Fruit fly (Drosophila melanogaster) whole organism, adult: Measurements from ENCODE around the gene CG42322.

ENCODE experiments used
- CG5204 ChIP-seq: fragments of 200-800 bp; sonication (Bioruptor generic); optimal IDR thresholded peaks from 2 replicates; lab custom pipeline; 2016; ENCODE audit warnings: missing biosample characterization, missing genetic modification characterization
- CG7045 ChIP-seq: fragments of 200-800 bp; sonication (Bioruptor generic); optimal IDR thresholded peaks from 2 replicates; lab custom pipeline; 2017; ENCODE audit warnings: missing biosample characterization, mild to moderate bottlenecking, missing genetic modification characterization
- Hr96 ChIP-seq: fragments of 200-800 bp; sonication (Bioruptor generic); optimal IDR thresholded peaks from 2 replicates; lab custom pipeline; 2016; ENCODE audit warnings: missing biosample characterization, missing genetic modification characterization
- cnc ChIP-seq, 2 experiments: fragments of >200 bp; optimal IDR thresholded peaks; 2 replicates each; lab custom pipeline; 2017
- ovo ChIP-seq: fragments of 200-800 bp; sonication (Bioruptor generic); optimal IDR thresholded peaks from 2 replicates; lab custom pipeline; 2016; ENCODE audit warnings: missing biosample characterization, missing genetic modification characterization

DNA sequence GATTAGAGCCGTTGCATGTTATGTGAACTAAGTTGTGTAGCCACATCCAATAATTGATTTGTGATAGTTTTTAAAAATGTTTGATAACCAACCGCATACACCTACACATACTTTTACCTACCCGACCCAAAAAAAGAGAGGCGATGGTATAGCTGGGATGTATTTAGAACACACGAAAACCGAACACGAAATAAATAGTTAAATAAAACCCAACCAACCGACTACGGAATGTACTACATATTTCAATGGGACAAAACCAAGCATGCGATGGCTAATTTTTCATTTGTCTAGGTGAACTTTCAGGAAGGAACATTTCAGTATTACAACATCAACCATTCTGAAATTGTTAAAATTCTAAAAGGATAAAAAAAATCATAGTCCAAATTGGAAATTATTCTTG, 16.5 kb downstream of the CG42322 start, which contains the start of gene Syp:
- TF ChIP-seq CG7045 (GFP tag; lab: Kevin White, UChicago) (no peak), CG5204 (GFP tag; lab: Kevin White, UChicago) (no peak), cnc (optimal IDR thresholded peaks at IDR 0.05; lab: Kevin White, UChicago) (no peak), ovo (GFP tag; lab: Kevin White, UChicago) (no peak), Hr96 (GFP tag; lab: Kevin White, UChicago) (no peak)
